Fruit fly (Drosophila melanogaster) whole organism, embryonic: ENCODE data around the gene CG46387.

Experiments used
- Aef1 ChIP-seq: fragments of 200-800 bp; sonication (Bioruptor generic); IDR thresholded peaks from 3 replicates; pipeline ENCODE4 v1.3.6; 2022; ENCODE audit warnings: missing biosample characterization, missing genetic modification characterization
- Atf3 ChIP-seq: fragments of 200-800 bp; sonication (Bioruptor generic); optimal IDR thresholded peaks from 3 replicates; lab custom pipeline; 2016; ENCODE audit warnings: missing biosample characterization, missing genetic modification characterization
- Atf6 ChIP-seq: fragments of 200-800 bp; sonication (Bioruptor generic); IDR thresholded peaks from 2 replicates; pipeline ENCODE4 v1.3.6; 2022; ENCODE audit warnings: missing biosample characterization, missing genetic modification characterization
- B-H2 ChIP-seq: fragments of 200-800 bp; sonication (Bioruptor generic); optimal IDR thresholded peaks from 2 replicates; lab custom pipeline; 2018; ENCODE audit warnings: missing biosample characterization, mild to moderate bottlenecking, missing genetic modification characterization
- BEAF-32 ChIP-seq: fragments of 200-800 bp; sonication (Bioruptor generic); optimal IDR thresholded peaks from 3 replicates; lab custom pipeline; 2017; ENCODE audit warnings: missing biosample characterization, missing genetic modification characterization, mild to moderate bottlenecking, moderate library complexity, missing genetic modification reagents
- CG10321 ChIP-seq: fragments of 200-800 bp; sonication (Bioruptor generic); IDR thresholded peaks from 2 replicates; pipeline ENCODE4 v1.3.6; 2022; ENCODE audit warnings: missing biosample characterization, missing genetic modification characterization
- CG12659 ChIP-seq: fragments of 200-800 bp; sonication (Bioruptor generic); optimal IDR thresholded peaks from 3 replicates; lab custom pipeline; 2017; ENCODE audit warnings: mild to moderate bottlenecking, missing biosample characterization, missing genetic modification reagents, missing genetic modification characterization
- CG12769 ChIP-seq: fragments of 200-800 bp; sonication (Bioruptor generic); optimal IDR thresholded peaks from 2 replicates; lab custom pipeline; 2019; ENCODE audit warnings: missing biosample characterization, mild to moderate bottlenecking, missing genetic modification characterization, moderate library complexity
- CG13287 ChIP-seq: fragments of 200-800 bp; sonication (Bioruptor generic); IDR thresholded peaks from 2 replicates; pipeline ENCODE4 v1.3.6; 2022; ENCODE audit warnings: missing biosample characterization, missing genetic modification characterization; ENCODE audit not compliant: partially characterized antibody
- CG15269 ChIP-seq: fragments of 200-800 bp; sonication (Bioruptor generic); optimal IDR thresholded peaks from 2 replicates; lab custom pipeline; 2018; ENCODE audit warnings: missing biosample characterization, mild to moderate bottlenecking, missing genetic modification characterization, moderate library complexity
- CG16813 ChIP-seq: fragments of 200-800 bp; sonication (Bioruptor generic); IDR thresholded peaks from 3 replicates; pipeline ENCODE4 v1.3.6; 2022; ENCODE audit warnings: missing biosample characterization, missing genetic modification characterization; ENCODE audit not compliant: partially characterized antibody
- CG17186 ChIP-seq: fragments of 200-800 bp; sonication (Bioruptor generic); optimal IDR thresholded peaks from 3 replicates; lab custom pipeline; 2017; ENCODE audit warnings: missing biosample characterization, missing genetic modification reagents, missing genetic modification characterization
- CG17385 ChIP-seq: fragments of 200-800 bp; sonication (Bioruptor generic); optimal IDR thresholded peaks from 3 replicates; lab custom pipeline; 2018; ENCODE audit warnings: missing biosample characterization, mild to moderate bottlenecking, missing genetic modification characterization
- CG30020 ChIP-seq: fragments of 200-800 bp; optimal IDR thresholded peaks from 2 replicates; lab custom pipeline; 2019; ENCODE audit warnings: missing biosample characterization, mild to moderate bottlenecking, missing genetic modification characterization, moderate library complexity
- CG32532 ChIP-seq: fragments of 200-800 bp; sonication (Bioruptor generic); IDR thresholded peaks from 2 replicates; pipeline ENCODE4 v1.3.6; 2022; ENCODE audit warnings: missing biosample characterization, missing genetic modification characterization
- CG32767 ChIP-seq: fragments of 200-800 bp; sonication (Bioruptor generic); IDR thresholded peaks from 2 replicates; pipeline ENCODE4 v1.3.6; 2022; ENCODE audit warnings: missing biosample characterization, missing genetic modification characterization
- CG32772 ChIP-seq: fragments of 200-800 bp; sonication (Bioruptor generic); IDR thresholded peaks from 2 replicates; pipeline ENCODE4 v1.3.6; 2022; ENCODE audit warnings: missing biosample characterization, missing genetic modification characterization
- CG3407 ChIP-seq: fragments of 200-800 bp; sonication (Bioruptor generic); optimal IDR thresholded peaks from 2 replicates; lab custom pipeline; 2018; ENCODE audit warnings: missing biosample characterization, mild to moderate bottlenecking, missing genetic modification characterization
- CG6175 ChIP-seq: fragments of 200-800 bp; sonication (Bioruptor generic); IDR thresholded peaks from 3 replicates; pipeline ENCODE4 v1.3.6; 2022; ENCODE audit warnings: missing biosample characterization, missing genetic modification characterization
- CG6254 ChIP-seq: fragments of 200-800 bp; sonication (Bioruptor generic); optimal IDR thresholded peaks from 3 replicates; lab custom pipeline; 2017; ENCODE audit warnings: mild to moderate bottlenecking, missing biosample characterization, missing genetic modification reagents, missing genetic modification characterization
- CG6272 ChIP-seq: fragments of 200-800 bp; sonication (Bioruptor generic); IDR thresholded peaks from 2 replicates; pipeline ENCODE4 v1.3.6; 2022; ENCODE audit warnings: missing biosample characterization, missing genetic modification characterization
- CG7963 ChIP-seq: fragments of 200-800 bp; sonication (Bioruptor generic); IDR thresholded peaks from 3 replicates; pipeline ENCODE4 v1.3.6; 2022; ENCODE audit warnings: missing biosample characterization, missing genetic modification characterization; ENCODE audit not compliant: partially characterized antibody
- CG8290 ChIP-seq, 3 experiments: fragments of 200-800 bp; sonication (Bioruptor generic); optimal IDR thresholded peaks; 2 replicates each; lab custom pipeline; 2016 to 2019; ENCODE audit warnings: missing biosample characterization in 3 of 3, missing genetic modification characterization in 3 of 3, mild to moderate bottlenecking in 2 of 3, moderate library complexity in 1 of 3
- CG9817 ChIP-seq: fragments of 200-800 bp; sonication (Bioruptor generic); optimal IDR thresholded peaks from 2 replicates; lab custom pipeline; 2018; ENCODE audit warnings: missing biosample characterization, mild to moderate bottlenecking, missing genetic modification characterization, moderate library complexity
- Doc2 ChIP-seq: fragments of 200-800 bp; sonication (Bioruptor generic); IDR thresholded peaks from 2 replicates; pipeline ENCODE4 v1.3.6; 2022; ENCODE audit warnings: missing biosample characterization, missing genetic modification characterization
- Dref ChIP-seq: fragments of 200-800 bp; sonication (Bioruptor generic); IDR thresholded peaks from 2 replicates; pipeline ENCODE4 v1.3.6; 2022; ENCODE audit warnings: missing biosample characterization, missing genetic modification characterization
- Fer1 ChIP-seq: fragments of 200-800 bp; sonication (Bioruptor generic); optimal IDR thresholded peaks from 2 replicates; lab custom pipeline; 2017; ENCODE audit warnings: missing biosample characterization, mild to moderate bottlenecking, missing genetic modification characterization
- Hmr ChIP-seq: fragments of 200-800 bp; sonication (Bioruptor generic); optimal IDR thresholded peaks from 3 replicates; lab custom pipeline; 2017; ENCODE audit warnings: mild to moderate bottlenecking, missing biosample characterization, missing genetic modification reagents, missing genetic modification characterization
- Max ChIP-seq: fragments of 200-800 bp; sonication (Bioruptor generic); optimal IDR thresholded peaks from 2 replicates; lab custom pipeline; 2016; ENCODE audit warnings: missing biosample characterization, mild to moderate bottlenecking, missing genetic modification characterization
- Med ChIP-seq: fragments of 200-800 bp; sonication (Bioruptor generic); peaks from one replicate; lab custom pipeline; 2016; ENCODE audit warnings: missing biosample characterization, missing genetic modification characterization, mild to moderate bottlenecking, inconsistent platforms, moderate library complexity
- Pdp1 ChIP-seq, 2 experiments: fragments of 200-800 bp; sonication (Bioruptor generic); optimal IDR thresholded peaks; 3 replicates each; lab custom pipeline; 2016; ENCODE audit warnings: missing biosample characterization in 2 of 2, missing genetic modification characterization in 2 of 2, mild to moderate bottlenecking in 1 of 2, moderate library complexity in 1 of 2
- Ssrp ChIP-seq: fragments of 200-800 bp; sonication (Bioruptor generic); optimal IDR thresholded peaks from 2 replicates; lab custom pipeline; 2018; ENCODE audit warnings: missing biosample characterization, mild to moderate bottlenecking, missing genetic modification characterization, moderate library complexity
- dm ChIP-seq: fragments of 200-800 bp; sonication (Bioruptor generic); optimal IDR thresholded peaks from 3 replicates; lab custom pipeline; 2016; ENCODE audit warnings: missing biosample characterization, missing genetic modification characterization
- en ChIP-seq: fragments of 200-800 bp; sonication (Bioruptor generic); optimal IDR thresholded peaks from 2 replicates; lab custom pipeline; 2016; ENCODE audit warnings: missing biosample characterization, missing genetic modification characterization
- ewg ChIP-seq: fragments of 200-800 bp; sonication (Bioruptor generic); optimal IDR thresholded peaks from 3 replicates; lab custom pipeline; 2017; ENCODE audit warnings: mild to moderate bottlenecking, missing biosample characterization, missing genetic modification reagents, missing genetic modification characterization
- jing ChIP-seq: fragments of 200-800 bp; sonication (Bioruptor generic); optimal IDR thresholded peaks from 2 replicates; lab custom pipeline; 2018; ENCODE audit warnings: missing biosample characterization, mild to moderate bottlenecking, missing genetic modification characterization
- ken ChIP-seq: fragments of 200-800 bp; sonication (Bioruptor generic); IDR thresholded peaks from 3 replicates; pipeline ENCODE4 v1.3.6; 2022; ENCODE audit warnings: missing biosample characterization, missing genetic modification characterization
- klu ChIP-seq: fragments of 200-800 bp; sonication (Bioruptor generic); IDR thresholded peaks from 2 replicates; pipeline ENCODE4 v1.3.6; 2022; ENCODE audit warnings: missing biosample characterization, missing genetic modification characterization
- nau ChIP-seq: fragments of 200-800 bp; sonication (Bioruptor generic); optimal IDR thresholded peaks from 3 replicates; lab custom pipeline; 2017; ENCODE audit warnings: missing biosample characterization, mild to moderate bottlenecking, missing genetic modification characterization, missing genetic modification reagents
- nmo ChIP-seq: fragments of 200-800 bp; sonication (Bioruptor generic); optimal IDR thresholded peaks from 2 replicates; lab custom pipeline; 2018; ENCODE audit warnings: missing biosample characterization, mild to moderate bottlenecking, missing genetic modification characterization, moderate library complexity
- org-1 ChIP-seq: fragments of 200-800 bp; sonication (Bioruptor generic); optimal IDR thresholded peaks from 2 replicates; lab custom pipeline; 2017; ENCODE audit warnings: missing biosample characterization, missing genetic modification characterization
- phol ChIP-seq: fragments of 200-800 bp; sonication (Bioruptor generic); optimal IDR thresholded peaks from 3 replicates; lab custom pipeline; 2018; ENCODE audit warnings: missing biosample characterization, mild to moderate bottlenecking, missing genetic modification characterization, moderate library complexity
- pzg ChIP-seq: fragments of 200-800 bp; sonication (Bioruptor generic); optimal IDR thresholded peaks from 3 replicates; lab custom pipeline; 2018; ENCODE audit warnings: missing biosample characterization, mild to moderate bottlenecking, missing genetic modification characterization, moderate library complexity
- repo ChIP-seq: fragments of 200-800 bp; sonication (Bioruptor generic); optimal IDR thresholded peaks from 2 replicates; lab custom pipeline; 2016; ENCODE audit warnings: missing biosample characterization, missing genetic modification characterization
- so ChIP-seq: fragments of 200-800 bp; sonication (Bioruptor generic); IDR thresholded peaks from 3 replicates; pipeline ENCODE4 v1.3.6; 2022; ENCODE audit warnings: missing biosample characterization, missing genetic modification characterization
- trem ChIP-seq: fragments of 200-800 bp; optimal IDR thresholded peaks from 3 replicates; lab custom pipeline; 2019; ENCODE audit warnings: missing biosample characterization, mild to moderate bottlenecking, missing genetic modification characterization, moderate library complexity
- unpg ChIP-seq: fragments of 200-800 bp; sonication (Bioruptor generic); optimal IDR thresholded peaks from 3 replicates; lab custom pipeline; 2018; ENCODE audit warnings: missing biosample characterization, mild to moderate bottlenecking, missing genetic modification characterization, moderate library complexity

CG46387 gene

DNA sequence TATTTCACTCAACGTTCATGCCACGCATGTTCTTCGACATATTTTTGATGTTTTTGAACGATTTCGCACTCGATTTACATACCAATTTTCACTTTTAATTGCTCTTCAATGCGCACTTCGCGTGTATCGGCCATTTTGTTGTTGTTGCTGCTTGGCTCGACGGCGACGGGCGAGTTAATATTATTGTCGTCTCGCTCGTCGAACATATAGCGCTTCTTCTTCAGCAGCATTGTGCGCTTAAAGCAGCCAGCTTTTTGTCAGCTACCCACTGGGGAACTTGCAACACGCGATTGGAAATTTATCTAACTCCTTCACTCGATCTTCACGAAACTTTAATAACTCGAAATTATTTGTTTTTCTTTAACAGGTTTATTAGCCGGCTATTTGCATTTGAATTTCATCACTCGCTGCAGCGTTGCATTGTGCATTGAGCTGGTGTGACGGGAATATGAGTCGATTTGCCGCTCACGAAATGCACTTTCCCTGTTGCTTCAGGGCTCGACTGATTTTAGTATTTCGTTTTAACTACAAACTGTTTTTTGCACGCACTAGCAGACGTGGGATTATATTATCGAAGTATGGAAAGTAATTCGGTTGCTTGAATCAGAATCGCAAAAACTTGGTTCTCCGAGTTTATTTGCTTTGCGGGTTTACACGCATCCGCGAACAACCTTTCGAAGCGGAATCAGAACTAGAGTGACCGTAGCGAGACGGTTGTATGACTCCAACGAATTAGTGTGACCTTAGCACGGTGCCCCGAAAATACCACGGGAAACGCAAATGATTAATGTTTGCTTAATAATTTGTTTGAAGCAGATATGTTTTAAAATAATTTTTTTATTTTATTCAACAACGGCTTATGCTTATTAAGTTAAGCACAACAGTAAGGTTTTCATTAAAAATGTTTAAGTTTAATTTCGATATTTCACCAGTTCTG is 43.6 kb upstream of the CG46387 start, which contains the start of gene RasGAP1 (continued):
- peak in 1 of 2 experiments; percentile 10 for TF ChIP-seq Pdp1 (GFP tag; optimal IDR thresholded peaks at IDR 0.05; lab: Kevin White, UChicago)
- TF ChIP-seq CG32767: no peak
- TF ChIP-seq org-1 (GFP tag; lab: Kevin White, UChicago): no peak
- TF ChIP-seq Max (GFP tag; lab: Kevin White, UChicago): peak; percentile 16
- TF ChIP-seq CG12659 (GFP tag; lab: Kevin White, UChicago): peak; percentile 36
- peak; percentile 50 for TF ChIP-seq ewg (GFP tag; lab: Kevin White, UChicago)
- TF ChIP-seq so (GFP tag; lab: Robert Waterston, UW): peak; percentile 43; the same call in 1 of the 3 replicates
- peak; percentile 22 for TF ChIP-seq CG15269 (tag; lab: Kevin White, UChicago)
- TF ChIP-seq CG16813: peak; percentile 40; the same call in 1 of the 3 replicates
- 0 out of 2 replicates have a peak, but pooled peaks have one; percentile 26 for TF ChIP-seq Atf6 (GFP tag; lab: Robert Waterston, UW)
- TF ChIP-seq nmo (GFP tag; lab: Kevin White, UChicago): peak; percentile 17
- no peak for TF ChIP-seq klu
- TF ChIP-seq Doc2 (GFP tag; lab: Robert Waterston, UW): no peak
- no peak for TF ChIP-seq nau (GFP tag; lab: Kevin White, UChicago)
- peak; percentile 100 for TF ChIP-seq CG6175
- peak; percentile 71 for TF ChIP-seq Med
- TF ChIP-seq unpg (GFP tag; lab: Kevin White, UChicago): no peak
- peak; percentile 61 for TF ChIP-seq BEAF-32 (GFP tag; lab: Kevin White, UChicago)
- peak; percentile 1 for TF ChIP-seq CG17186 (GFP tag; lab: Kevin White, UChicago)
- TF ChIP-seq CG3407 (GFP tag; lab: Kevin White, UChicago): no peak
- TF ChIP-seq CG17385 (GFP tag; lab: Kevin White, UChicago): peak; percentile 83
- TF ChIP-seq repo (GFP tag; lab: Kevin White, UChicago): no peak
- peak; percentile 27 for TF ChIP-seq CG12769 (tag; lab: Kevin White, UChicago)
- TF ChIP-seq pzg (GFP tag; lab: Kevin White, UChicago): peak; percentile 66
- TF ChIP-seq Dref (GFP tag; lab: Robert Waterston, UW): peak; percentile 56
- peak; percentile 9 for TF ChIP-seq Hmr (GFP tag; lab: Kevin White, UChicago)
- no peak for TF ChIP-seq CG8290 (GFP tag; optimal IDR thresholded peaks at IDR 0.05; lab: Kevin White, UChicago)
- peak; percentile 37 to 59 for TF ChIP-seq CG8290 (tag; optimal IDR thresholded peaks at IDR 0.05; lab: Kevin White, UChicago)
- TF ChIP-seq CG10321 (GFP tag; lab: Robert Waterston, UW): peak; percentile 97
- 0 out of 2 replicates have a peak, but pooled peaks have one; percentile 6 for TF ChIP-seq CG32772 (GFP tag; lab: Robert Waterston, UW)
- no peak for TF ChIP-seq CG6272 (GFP tag; lab: Robert Waterston, UW)
- peak; percentile 35; the same call in 2 of the 3 replicates for TF ChIP-seq ken (GFP tag; lab: Robert Waterston, UW)
- TF ChIP-seq Atf3 (GFP tag; lab: Kevin White, UChicago): no peak
- peak; percentile 80 for TF ChIP-seq phol (tag; lab: Kevin White, UChicago)
- 0 out of 3 replicates have a peak, but pooled peaks have one; percentile 33 for TF ChIP-seq CG7963 (GFP tag; lab: Robert Waterston, UW)
- no peak for TF ChIP-seq trem (tag; lab: Kevin White, UChicago)
- TF ChIP-seq B-H2: no peak
- peak; percentile 9 for TF ChIP-seq CG9817 (tag; lab: Kevin White, UChicago)
- peak; percentile 20 for TF ChIP-seq CG30020 (tag; lab: Kevin White, UChicago)
- TF ChIP-seq Fer1 (GFP tag; lab: Kevin White, UChicago): peak; percentile 23
- TF ChIP-seq CG6254 (GFP tag; lab: Kevin White, UChicago): peak; percentile 13
- TF ChIP-seq dm (GFP tag; lab: Kevin White, UChicago): peak; percentile 37
- no peak for TF ChIP-seq CG32532
- peak; percentile 77 for TF ChIP-seq Aef1 (GFP tag; lab: Robert Waterston, UW)
- no peak for TF ChIP-seq jing (GFP tag; lab: Kevin White, UChicago)
- TF ChIP-seq Ssrp (tag; lab: Kevin White, UChicago): no peak
- no peak for TF ChIP-seq en (GFP tag; lab: Kevin White, UChicago)
- peak; percentile 59 for TF ChIP-seq CG13287 (GFP tag; lab: Robert Waterston, UW)
